Worm (Caenorhabditis elegans): Measurements from ENCODE around the gene clec-221.
A peak's percentile ranks its signal among the peaks of the same experiment; 100 is the strongest.

The clec-221 gene

ce11 chrV:10951655-10952278, 2.5 kb downstream of the clec-221 start, which contains the start of gene F17C11.4:
F17C11.4 (plus strand) TSS chrV:10951860.
- TF ChIP-seq ceh-100 (GFP tag; IDR thresholded peaks at IDR 0.05) (no peak), B0336.3 (GFP tag; IDR thresholded peaks at IDR 0.05) (peak; percentile 43), F57C9.4 (tag; optimal IDR thresholded peaks at IDR 0.05) (peak; percentile 20), ztf-26 (tag; optimal IDR thresholded peaks at IDR 0.05) (peak; percentile 39), ZK185.1 (tag; optimal IDR thresholded peaks at IDR 0.05; ENCODE audit: poor library complexity, severe bottlenecking) (peak; percentile 62), chd-7 (tag; optimal IDR thresholded peaks at IDR 0.05) (no peak), madf-10 (tag; optimal IDR thresholded peaks at IDR 0.05) (peak; percentile 64), nfya-2 (GFP tag; IDR thresholded peaks at IDR 0.05) (no peak), ztf-22 (GFP tag; optimal IDR thresholded peaks at IDR 0.05) (no peak), lin-26 (GFP tag; IDR thresholded peaks at IDR 0.05) (peak; percentile 66; the same call in 1 of the 2 replicates), nhr-80 (tag; optimal IDR thresholded peaks at IDR 0.05) (peak; percentile 85), ztf-6 (GFP tag; IDR thresholded peaks at IDR 0.05) (no peak), lin-40 (tag; optimal IDR thresholded peaks at IDR 0.05) (peak; percentile 67), egl-44 (GFP tag; IDR thresholded peaks at IDR 0.05) (0 out of 2 replicates have a peak, but pooled peaks have one; percentile 61), gei-17 (GFP tag; optimal IDR thresholded peaks at IDR 0.05) (peak; percentile 2), madf-8 (GFP tag; conservative IDR thresholded peaks at IDR 0.05) (no peak), madf-6 (GFP tag; IDR thresholded peaks at IDR 0.05) (0 out of 2 replicates have a peak, but pooled peaks have one; percentile 13), die-1 (tag; optimal IDR thresholded peaks at IDR 0.05) (peak; percentile 33), ama-1 (optimal IDR thresholded peaks at IDR 0.05) (peak; percentile 67), ama-1 (GFP tag; optimal IDR thresholded peaks at IDR 0.05) (no peak), let-526 (GFP tag; IDR thresholded peaks at IDR 0.05) (0 out of 2 replicates have a peak, but pooled peaks have one; percentile 68), mcd-1 (GFP tag; IDR thresholded peaks at IDR 0.05) (peak; percentile 37; the same call in 1 of the 2 replicates), attf-5 (GFP tag; optimal IDR thresholded peaks at IDR 0.05) (peak; percentile 74), somi-1 (GFP tag; optimal IDR thresholded peaks at IDR 0.05) (peak; percentile 85), snpc-4 (GFP tag; optimal IDR thresholded peaks at IDR 0.05) (no peak), snpc-4 (tag; optimal IDR thresholded peaks at IDR 0.05) (peak in 2 of 4 experiments; percentile 33 to 40), tbp1 (GFP tag; optimal IDR thresholded peaks at IDR 0.05) (peak; percentile 50), ceh-40 (GFP tag; IDR thresholded peaks at IDR 0.05) (no peak), K12H6.12 (tag; optimal IDR thresholded peaks at IDR 0.05) (peak; percentile 66), zfh-2 (GFP tag; conservative IDR thresholded peaks at IDR 0.05) (peak; percentile 64), lin-54 (GFP tag; optimal IDR thresholded peaks at IDR 0.05) (peak; percentile 20), lsy-27 (tag; optimal IDR thresholded peaks at IDR 0.05; ENCODE audit: borderline replicate concordance, insufficient read depth) (no peak), B0261.1 (tag; optimal IDR thresholded peaks at IDR 0.05) (no peak), hmg-1.2 (GFP tag; IDR thresholded peaks at IDR 0.05) (peak; percentile 53; the same call in 1 of the 2 replicates), C17E4.6 (GFP tag; IDR thresholded peaks at IDR 0.05) (no peak), ceh-91 (GFP tag; IDR thresholded peaks at IDR 0.05) (no peak), C06A6.2 (GFP tag; conservative IDR thresholded peaks at IDR 0.05) (0 out of 2 replicates have a peak, but pooled peaks have one; percentile 41), K11D2.4 (GFP tag; IDR thresholded peaks at IDR 0.05) (peak; percentile 69; the same call in 1 of the 2 replicates), nhr-90 (tag; optimal IDR thresholded peaks at IDR 0.05) (peak; percentile 29), Y67H2A.10 (GFP tag; conservative IDR thresholded peaks at IDR 0.05) (no peak), let-607 (tag; optimal IDR thresholded peaks at IDR 0.05) (peak; percentile 38 to 44), Y79H2A.3 (GFP tag; conservative IDR thresholded peaks at IDR 0.05) (no peak), nhr-27 (tag; optimal IDR thresholded peaks at IDR 0.05) (no peak), cebp-1 (GFP tag; IDR thresholded peaks at IDR 0.05) (peak; percentile 77), cebp-1 (tag; optimal IDR thresholded peaks at IDR 0.05) (peak; percentile 91), atf-7 (tag; optimal IDR thresholded peaks at IDR 0.05) (peak; percentile 62), F22D6.2 (tag; optimal IDR thresholded peaks at IDR 0.05) (peak; percentile 18), ekl-4 (GFP tag; IDR thresholded peaks at IDR 0.05) (peak; percentile 40; the same call in 1 of the 2 replicates)
